Worm (Caenorhabditis elegans) whole organism, early embryonic: ENCODE results near the gene C16C10.13.

Experiments
- B0310.2 ChIP-seq: sonication (generic microtip); optimal IDR thresholded peaks from 2 replicates; lab custom pipeline; 2016; ENCODE audit warnings: mild to moderate bottlenecking, missing genetic modification characterization, missing compliant biosample characterization
- F13C5.2 ChIP-seq: sonication (generic microtip); optimal IDR thresholded peaks from 2 replicates; lab custom pipeline; 2017; ENCODE audit warnings: mild to moderate bottlenecking, missing genetic modification characterization, inconsistent platforms, missing compliant biosample characterization
- aly-1 ChIP-seq: sonication (generic microtip); optimal IDR thresholded peaks from 2 replicates; lab custom pipeline; 2016; ENCODE audit warnings: missing genetic modification characterization, missing compliant biosample characterization
- ama-1 ChIP-seq: fragments of 150-350 bp; optimal IDR thresholded peaks from 2 replicates; lab custom pipeline; 2014
- ceh-13 ChIP-seq: fragments of 200-800 bp; sonication (Bioruptor generic); optimal IDR thresholded peaks from 2 replicates; lab custom pipeline; 2018; ENCODE audit warnings: mild to moderate bottlenecking, missing genetic modification characterization, missing compliant biosample characterization
- ceh-36 ChIP-seq: sonication (generic microtip); optimal IDR thresholded peaks from 2 replicates; lab custom pipeline; 2016; ENCODE audit warnings: missing genetic modification characterization, inconsistent platforms, missing compliant biosample characterization
- flt-1 ChIP-seq: fragments of 200-800 bp; sonication (Bioruptor generic); IDR thresholded peaks from 2 replicates; pipeline ENCODE4 v1.3.6; 2022; ENCODE audit warnings: missing genetic modification characterization, missing compliant biosample characterization
- hmbx-1 ChIP-seq: sonication (generic microtip); optimal IDR thresholded peaks from 2 replicates; lab custom pipeline; 2016; ENCODE audit warnings: mild to moderate bottlenecking, missing genetic modification characterization, missing compliant biosample characterization
- hnd-1 ChIP-seq: sonication (generic microtip); optimal IDR thresholded peaks from 2 replicates; lab custom pipeline; 2016; ENCODE audit warnings: missing genetic modification characterization, missing compliant biosample characterization
- pes-1 ChIP-seq: fragments of 200-800 bp; sonication (Bioruptor generic); IDR thresholded peaks from 2 replicates; pipeline ENCODE4 v1.3.6; 2022; ENCODE audit warnings: missing genetic modification reagents, missing genetic modification characterization, missing compliant biosample characterization
- sea-1 ChIP-seq: fragments of 200-800 bp; sonication (Bioruptor generic); conservative IDR thresholded peaks from 2 replicates; pipeline ENCODE4 v1.3.6; 2022; ENCODE audit warnings: missing genetic modification characterization, missing compliant biosample characterization
- tbx-37 ChIP-seq: fragments of 200-800 bp; sonication (Bioruptor generic); conservative IDR thresholded peaks from 2 replicates; pipeline ENCODE4 v1.3.6; 2022; ENCODE audit warnings: missing genetic modification reagents, missing genetic modification characterization, missing compliant biosample characterization
- tra-4 ChIP-seq: sonication (generic microtip); optimal IDR thresholded peaks from 2 replicates; lab custom pipeline; 2017; ENCODE audit warnings: missing genetic modification characterization, missing compliant biosample characterization

DNA sequence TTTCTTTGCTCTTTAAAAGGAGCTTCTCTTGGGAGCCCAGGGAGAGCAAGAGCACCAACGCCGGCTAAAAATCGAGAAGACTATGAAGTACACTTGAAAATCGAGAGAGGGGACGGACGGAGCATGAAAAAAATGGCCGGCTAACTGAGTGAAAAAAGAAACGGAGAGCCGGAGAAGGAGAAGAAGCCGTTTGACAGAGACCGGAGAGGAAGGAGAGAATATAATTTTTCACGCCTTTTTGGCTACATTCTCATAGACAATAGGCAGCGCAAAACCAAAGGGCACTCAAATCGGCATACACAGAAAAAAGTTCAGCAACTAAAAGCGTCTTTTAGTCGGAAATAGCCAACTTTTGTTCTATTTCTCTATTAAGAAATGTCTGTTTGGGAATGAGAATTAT is 45.3 kb downstream of the C16C10.13 start:
- TF ChIP-seq ama-1 (lab: Kevin White, UChicago) (no peak), B0310.2 (no peak), ceh-36 (no peak), hmbx-1 (no peak), tbx-37 (GFP tag; lab: Robert Waterston, UW) (no peak), F13C5.2 (tag; lab: Kevin White, UChicago) (no peak), flt-1 (GFP tag; lab: Robert Waterston, UW) (no peak), hnd-1 (tag; lab: Kevin White, UChicago) (no peak), tra-4 (tag; lab: Kevin White, UChicago) (no peak), pes-1 (no peak), ceh-13 (no peak), sea-1 (GFP tag; lab: Robert Waterston, UW) (no peak), aly-1 (no peak)
